Fruit fly (Drosophila melanogaster) whole organism, embryonic: Measurements from ENCODE around the gene CG31627.

Source experiments
- BEAF-32 ChIP-seq: fragments of 200-800 bp; sonication (Bioruptor generic); optimal IDR thresholded peaks from 3 replicates; lab custom pipeline; 2017; ENCODE audit warnings: missing biosample characterization, missing genetic modification characterization, mild to moderate bottlenecking, moderate library complexity, missing genetic modification reagents
- CG1024 ChIP-seq: fragments of 200-800 bp; sonication (Bioruptor generic); IDR thresholded peaks from 2 replicates; pipeline ENCODE4 v1.3.6; 2022; ENCODE audit warnings: missing biosample characterization, missing genetic modification characterization
- CG14441 ChIP-seq: fragments of 200-800 bp; sonication (Bioruptor generic); IDR thresholded peaks from 2 replicates; pipeline ENCODE4 v1.3.6; 2022; ENCODE audit warnings: missing biosample characterization, missing genetic modification characterization
- CG15073 ChIP-seq: fragments of 200-800 bp; sonication (Bioruptor generic); optimal IDR thresholded peaks from 2 replicates; lab custom pipeline; 2016; ENCODE audit warnings: missing biosample characterization, missing genetic modification characterization
- CG2712 ChIP-seq: fragments of 200-800 bp; optimal IDR thresholded peaks from 3 replicates; lab custom pipeline; 2019; ENCODE audit warnings: missing biosample characterization, mild to moderate bottlenecking, missing genetic modification characterization, moderate library complexity
- CG42726 ChIP-seq: fragments of 200-800 bp; sonication (Bioruptor generic); IDR thresholded peaks from 2 replicates; pipeline ENCODE4 v1.3.6; 2022; ENCODE audit warnings: missing biosample characterization, missing genetic modification characterization; ENCODE audit not compliant: partially characterized antibody
- Dref ChIP-seq: fragments of 200-800 bp; sonication (Bioruptor generic); IDR thresholded peaks from 2 replicates; pipeline ENCODE4 v1.3.6; 2022; ENCODE audit warnings: missing biosample characterization, missing genetic modification characterization
- MESR4 ChIP-seq: fragments of 200-800 bp; sonication (Bioruptor generic); optimal IDR thresholded peaks from 2 replicates; lab custom pipeline; 2018; ENCODE audit warnings: missing biosample characterization, mild to moderate bottlenecking, missing genetic modification characterization, moderate library complexity
- Opbp ChIP-seq: fragments of 200-800 bp; sonication (Bioruptor generic); IDR thresholded peaks from 3 replicates; pipeline ENCODE4 v1.3.6; 2022; ENCODE audit warnings: missing biosample characterization, missing genetic modification characterization; ENCODE audit not compliant: partially characterized antibody
- cato ChIP-seq: fragments of 200-800 bp; sonication (Bioruptor generic); optimal IDR thresholded peaks from 2 replicates; lab custom pipeline; 2016; ENCODE audit warnings: missing biosample characterization, missing genetic modification characterization, borderline replicate concordance
- shn ChIP-seq: fragments of 200-800 bp; sonication (Bioruptor generic); optimal IDR thresholded peaks from 3 replicates; lab custom pipeline; 2016; ENCODE audit warnings: missing biosample characterization, missing genetic modification characterization
- tio ChIP-seq: fragments of 200-800 bp; sonication (Bioruptor generic); optimal IDR thresholded peaks from 2 replicates; lab custom pipeline; 2017; ENCODE audit warnings: missing biosample characterization, missing genetic modification characterization, inconsistent platforms

- TF ChIP-seq shn (GFP tag; lab: Kevin White, UChicago), result no peak
- no peak for TF ChIP-seq cato
- no peak for TF ChIP-seq CG42726 (GFP tag; lab: Robert Waterston, UW)
- TF ChIP-seq CG2712 (tag; lab: Kevin White, UChicago), result peak; percentile 33
- TF ChIP-seq tio (GFP tag; lab: Kevin White, UChicago), result no peak
- no peak for TF ChIP-seq CG15073
- TF ChIP-seq Opbp, result no peak
- no peak for TF ChIP-seq Dref
- no peak for TF ChIP-seq CG14441 (GFP tag; lab: Robert Waterston, UW)
- TF ChIP-seq MESR4 (GFP tag; lab: Kevin White, UChicago), result no peak
- no peak for TF ChIP-seq CG1024
- TF ChIP-seq BEAF-32 (GFP tag; lab: Kevin White, UChicago), result no peak
Observed at dm6 chr2L:21196511-21196910, 23.5 kb downstream of the CG31627 start.
